Fruit fly (Drosophila melanogaster) Kc167 (cell line): ENCODE data around the gene Sec15.

ENCODE experiments used
- Myc ChIP-seq: fragments of >200 bp; optimal IDR thresholded peaks from 2 replicates; lab custom pipeline; 2017; ENCODE audit warnings: missing external identifiers
- Sin3A ChIP-seq: fragments of >200 bp; optimal IDR thresholded peaks from 2 replicates; lab custom pipeline; 2018; ENCODE audit warnings: missing external identifiers
- h ChIP-seq: fragments of >200 bp; optimal IDR thresholded peaks from 3 replicates; lab custom pipeline; 2018; ENCODE audit warnings: missing external identifiers
- insv ChIP-seq: fragments of >200 bp; optimal IDR thresholded peaks from 3 replicates; lab custom pipeline; 2018; ENCODE audit warnings: missing external identifiers
- psq ChIP-seq: fragments of >200 bp; optimal IDR thresholded peaks from 2 replicates; lab custom pipeline; 2017; ENCODE audit warnings: missing external identifiers
- ttk ChIP-seq: sonication (Bioruptor generic); optimal IDR thresholded peaks from 2 replicates; lab custom pipeline; 2017; ENCODE audit warnings: missing external identifiers

Gene Sec15

dm6 chr3R:21067543-21067942 is 40.2 kb downstream of the Sec15 start:
- TF ChIP-seq Myc (lab: Kevin White, UChicago) (no peak), psq (lab: Kevin White, UChicago) (no peak), ttk (no peak), Sin3A (no peak), h (lab: Kevin White, UChicago) (no peak), insv (no peak)

dm6 chr3R:21066469-21067284 is 41.1 kb downstream of the Sec15 start:
- TF ChIP-seq psq (lab: Kevin White, UChicago), result no peak
- no peak for TF ChIP-seq ttk
- no peak for TF ChIP-seq h (lab: Kevin White, UChicago)
- no peak for TF ChIP-seq Myc (lab: Kevin White, UChicago)
- no peak for TF ChIP-seq insv

dm6 chr3R:21065696-21066080 is 42.1 kb downstream of the Sec15 start:
- no peak for TF ChIP-seq insv
- no peak for TF ChIP-seq Sin3A
- TF ChIP-seq Myc (lab: Kevin White, UChicago), result no peak
- no peak for TF ChIP-seq psq (lab: Kevin White, UChicago)
- no peak for TF ChIP-seq ttk
- no peak for TF ChIP-seq h (lab: Kevin White, UChicago)

dm6 chr3R:21065010-21065695 is 42.6 kb downstream of the Sec15 start, which contains the start of gene AnxB9:
Gene AnxB9 (plus strand): TSS chr3R:21065241.
- TF ChIP-seq h (lab: Kevin White, UChicago) (no peak), ttk (no peak), insv (no peak), Myc (lab: Kevin White, UChicago) (no peak), Sin3A (no peak), psq (lab: Kevin White, UChicago) (no peak)

- TF ChIP-seq ttk, result no peak
- TF ChIP-seq Sin3A, result no peak
- TF ChIP-seq insv, result no peak
- TF ChIP-seq Myc (lab: Kevin White, UChicago), result no peak
- peak; percentile 96 for TF ChIP-seq psq (lab: Kevin White, UChicago)
- TF ChIP-seq h (lab: Kevin White, UChicago), result no peak
Observed at dm6 chr3R:21064000-21064924, 43.5 kb downstream of the Sec15 start, which contains the start of gene Cortactin. Gene Cortactin (minus strand): TSS chr3R:21064471.

dm6 chr3R:21063433-21063832 is 44.3 kb downstream of the Sec15 start:
- TF ChIP-seq ttk (peak; percentile 59), insv (no peak), h (lab: Kevin White, UChicago) (no peak), Myc (lab: Kevin White, UChicago) (no peak), Sin3A (no peak), psq (lab: Kevin White, UChicago) (no peak)

dm6 chr3R:21060430-21061245 is 47.1 kb downstream of the Sec15 start, which contains the start of gene Mvl:
Gene Mvl (minus strand): TSS chr3R:21060800.
- no peak for TF ChIP-seq Myc (lab: Kevin White, UChicago)
- TF ChIP-seq ttk, result no peak
- no peak for TF ChIP-seq psq (lab: Kevin White, UChicago)
- no peak for TF ChIP-seq insv
- TF ChIP-seq Sin3A, result no peak
- no peak for TF ChIP-seq h (lab: Kevin White, UChicago)

- no peak for TF ChIP-seq h (lab: Kevin White, UChicago)
- no peak for TF ChIP-seq Myc (lab: Kevin White, UChicago)
- no peak for TF ChIP-seq Sin3A
- no peak for TF ChIP-seq insv
- TF ChIP-seq ttk, result no peak
- no peak for TF ChIP-seq psq (lab: Kevin White, UChicago)
Observed at dm6 chr3R:21059486-21060356, 48.1 kb downstream of the Sec15 start.

dm6 chr3R:21057519-21057918 is 50.3 kb downstream of the Sec15 start:
- no peak for TF ChIP-seq Sin3A
- TF ChIP-seq h (lab: Kevin White, UChicago), result no peak
- no peak for TF ChIP-seq Myc (lab: Kevin White, UChicago)
- no peak for TF ChIP-seq psq (lab: Kevin White, UChicago)
- no peak for TF ChIP-seq insv
- no peak for TF ChIP-seq ttk
